Fruit fly (Drosophila melanogaster) whole organism, embryonic: ENCODE data around the gene Mvl.

Experiments used
- ATbp ChIP-seq: fragments of 200-800 bp; sonication (Bioruptor generic); optimal IDR thresholded peaks from 2 replicates; lab custom pipeline; 2017; ENCODE audit warnings: missing biosample characterization, mild to moderate bottlenecking, missing genetic modification characterization, missing genetic modification reagents
- B-H2 ChIP-seq: fragments of 200-800 bp; sonication (Bioruptor generic); optimal IDR thresholded peaks from 2 replicates; lab custom pipeline; 2018; ENCODE audit warnings: missing biosample characterization, mild to moderate bottlenecking, missing genetic modification characterization
- Bgb ChIP-seq: fragments of 200-800 bp; sonication (Bioruptor generic); IDR thresholded peaks from 2 replicates; pipeline ENCODE4 v1.3.6; 2022; ENCODE audit warnings: missing biosample characterization, missing genetic modification characterization; ENCODE audit not compliant: partially characterized antibody
- CG10431 ChIP-seq: fragments of 200-800 bp; sonication (Bioruptor generic); optimal IDR thresholded peaks from 3 replicates; lab custom pipeline; 2018; ENCODE audit warnings: missing biosample characterization, mild to moderate bottlenecking, missing genetic modification characterization
- CG11504 ChIP-seq: fragments of 200-800 bp; sonication (Bioruptor generic); optimal IDR thresholded peaks from 3 replicates; lab custom pipeline; 2019; ENCODE audit warnings: missing biosample characterization, mild to moderate bottlenecking, missing genetic modification characterization, moderate library complexity
- CG1233 ChIP-seq: fragments of 200-800 bp; sonication (Bioruptor generic); optimal IDR thresholded peaks from 4 replicates; lab custom pipeline; 2018; ENCODE audit warnings: missing biosample characterization, mild to moderate bottlenecking, missing genetic modification characterization
- CG13296 ChIP-seq: fragments of 200-800 bp; sonication (Bioruptor generic); optimal IDR thresholded peaks from 3 replicates; lab custom pipeline; 2018; ENCODE audit warnings: missing biosample characterization, mild to moderate bottlenecking, missing genetic modification characterization
- CG15011 ChIP-seq: fragments of 200-800 bp; sonication (Bioruptor generic); optimal IDR thresholded peaks from 3 replicates; lab custom pipeline; 2018; ENCODE audit warnings: missing biosample characterization, mild to moderate bottlenecking, missing genetic modification characterization
- CG3163 ChIP-seq: fragments of 200-800 bp; sonication (Bioruptor generic); optimal IDR thresholded peaks from 3 replicates; lab custom pipeline; 2016; ENCODE audit warnings: missing biosample characterization, missing genetic modification characterization
- CG32767 ChIP-seq: fragments of 200-800 bp; sonication (Bioruptor generic); IDR thresholded peaks from 2 replicates; pipeline ENCODE4 v1.3.6; 2022; ENCODE audit warnings: missing biosample characterization, missing genetic modification characterization
- CG32772 ChIP-seq: fragments of 200-800 bp; sonication (Bioruptor generic); IDR thresholded peaks from 2 replicates; pipeline ENCODE4 v1.3.6; 2022; ENCODE audit warnings: missing biosample characterization, missing genetic modification characterization
- CG34376 ChIP-seq: fragments of 200-800 bp; sonication (Bioruptor generic); optimal IDR thresholded peaks from 2 replicates; lab custom pipeline; 2018; ENCODE audit warnings: missing biosample characterization, mild to moderate bottlenecking, missing genetic modification characterization
- CG4328 ChIP-seq: fragments of 200-800 bp; sonication (Bioruptor generic); optimal IDR thresholded peaks from 3 replicates; lab custom pipeline; 2017; ENCODE audit warnings: missing biosample characterization, missing genetic modification reagents, missing genetic modification characterization
- CG43689 ChIP-seq: fragments of 200-800 bp; sonication (Bioruptor generic); IDR thresholded peaks from 2 replicates; pipeline ENCODE4 v1.3.6; 2022; ENCODE audit warnings: missing biosample characterization, missing genetic modification characterization
- CG4854 ChIP-seq: fragments of 200-800 bp; sonication (Bioruptor generic); optimal IDR thresholded peaks from 2 replicates; lab custom pipeline; 2016; ENCODE audit warnings: missing biosample characterization, missing genetic modification characterization, inconsistent platforms
- CG5245 ChIP-seq: fragments of 200-800 bp; sonication (Bioruptor generic); optimal IDR thresholded peaks from 3 replicates; lab custom pipeline; 2016; ENCODE audit warnings: missing biosample characterization, missing genetic modification characterization
- CG6791 ChIP-seq: fragments of 200-800 bp; sonication (Bioruptor generic); IDR thresholded peaks from 3 replicates; pipeline ENCODE4 v1.3.6; 2022; ENCODE audit warnings: missing biosample characterization, missing genetic modification characterization; ENCODE audit not compliant: partially characterized antibody
- CG9727 ChIP-seq: fragments of 200-800 bp; sonication (Bioruptor generic); optimal IDR thresholded peaks from 3 replicates; lab custom pipeline; 2017; ENCODE audit warnings: missing biosample characterization, mild to moderate bottlenecking, missing genetic modification characterization
- Dek ChIP-seq: fragments of 200-800 bp; sonication (Bioruptor generic); optimal IDR thresholded peaks from 3 replicates; lab custom pipeline; 2019; ENCODE audit warnings: missing biosample characterization, mild to moderate bottlenecking, missing genetic modification characterization, moderate library complexity
- ERR ChIP-seq: fragments of 200-800 bp; sonication (Bioruptor generic); optimal IDR thresholded peaks from 2 replicates; lab custom pipeline; 2016; ENCODE audit warnings: missing biosample characterization, missing genetic modification characterization
- Fer1 ChIP-seq: fragments of 200-800 bp; sonication (Bioruptor generic); optimal IDR thresholded peaks from 2 replicates; lab custom pipeline; 2017; ENCODE audit warnings: missing biosample characterization, mild to moderate bottlenecking, missing genetic modification characterization
- Gsc ChIP-seq: fragments of 200-800 bp; sonication (Bioruptor generic); IDR thresholded peaks from 2 replicates; pipeline ENCODE4 v1.3.6; 2022; ENCODE audit warnings: missing biosample characterization, missing genetic modification characterization
- Hmr ChIP-seq: fragments of 200-800 bp; sonication (Bioruptor generic); optimal IDR thresholded peaks from 3 replicates; lab custom pipeline; 2017; ENCODE audit warnings: mild to moderate bottlenecking, missing biosample characterization, missing genetic modification reagents, missing genetic modification characterization
- Lpt ChIP-seq: fragments of >200 bp; optimal IDR thresholded peaks from 2 replicates; lab custom pipeline; 2018; ENCODE audit warnings: missing biosample characterization, missing genetic modification characterization
- Max ChIP-seq: fragments of 200-800 bp; sonication (Bioruptor generic); optimal IDR thresholded peaks from 2 replicates; lab custom pipeline; 2016; ENCODE audit warnings: missing biosample characterization, mild to moderate bottlenecking, missing genetic modification characterization
- Nf-YA ChIP-seq: fragments of 200-800 bp; sonication (Bioruptor generic); IDR thresholded peaks from 2 replicates; pipeline ENCODE4 v1.3.6; 2022; ENCODE audit warnings: missing biosample characterization, missing genetic modification characterization
- Oli ChIP-seq: fragments of 200-800 bp; sonication (Bioruptor generic); optimal IDR thresholded peaks from 2 replicates; lab custom pipeline; 2018; ENCODE audit warnings: missing biosample characterization, mild to moderate bottlenecking, missing genetic modification characterization, moderate library complexity
- Optix ChIP-seq: fragments of 200-800 bp; sonication (Bioruptor generic); IDR thresholded peaks from 3 replicates; pipeline ENCODE4 v1.3.6; 2022; ENCODE audit warnings: missing biosample characterization, missing genetic modification characterization
- Six4 ChIP-seq: fragments of 200-800 bp; sonication (Bioruptor generic); optimal IDR thresholded peaks from 2 replicates; lab custom pipeline; 2016; ENCODE audit warnings: missing biosample characterization, missing genetic modification characterization
- Ssrp ChIP-seq: fragments of 200-800 bp; sonication (Bioruptor generic); optimal IDR thresholded peaks from 2 replicates; lab custom pipeline; 2018; ENCODE audit warnings: missing biosample characterization, mild to moderate bottlenecking, missing genetic modification characterization, moderate library complexity
- Taf1 ChIP-seq: fragments of 200-800 bp; sonication (Bioruptor generic); IDR thresholded peaks from 2 replicates; pipeline ENCODE4 v1.3.6; 2022; ENCODE audit warnings: missing biosample characterization, missing genetic modification characterization
- ara ChIP-seq: fragments of 200-800 bp; sonication (Bioruptor generic); IDR thresholded peaks from 2 replicates; pipeline ENCODE4 v1.3.6; 2022; ENCODE audit warnings: missing biosample characterization, missing genetic modification characterization
- br ChIP-seq: fragments of >200 bp; optimal IDR thresholded peaks from 2 replicates; lab custom pipeline; 2017
- dmrt99B ChIP-seq: fragments of 200-800 bp; sonication (Bioruptor generic); optimal IDR thresholded peaks from 2 replicates; lab custom pipeline; 2018; ENCODE audit warnings: missing biosample characterization, mild to moderate bottlenecking, missing genetic modification characterization, moderate library complexity
- hb ChIP-seq: fragments of 200-800 bp; sonication (Bioruptor generic); IDR thresholded peaks from 3 replicates; pipeline ENCODE4 v1.3.6; 2022; ENCODE audit warnings: missing biosample characterization, missing genetic modification characterization; ENCODE audit not compliant: partially characterized antibody
- mam ChIP-seq: fragments of 200-800 bp; sonication (Bioruptor generic); optimal IDR thresholded peaks from 3 replicates; lab custom pipeline; 2016; ENCODE audit warnings: missing biosample characterization, missing genetic modification characterization
- p53 ChIP-seq: fragments of 200-800 bp; sonication (Bioruptor generic); optimal IDR thresholded peaks from 2 replicates; lab custom pipeline; 2016; ENCODE audit warnings: missing biosample characterization, missing genetic modification characterization
- peb ChIP-seq: fragments of 200-800 bp; sonication (Bioruptor generic); IDR thresholded peaks from 2 replicates; pipeline ENCODE4 v1.3.6; 2022; ENCODE audit warnings: missing biosample characterization, missing genetic modification characterization
- ro ChIP-seq: fragments of 200-800 bp; sonication (Bioruptor generic); IDR thresholded peaks from 2 replicates; pipeline ENCODE4 v1.3.6; 2022; ENCODE audit warnings: missing biosample characterization, missing genetic modification characterization
- row ChIP-seq: fragments of 200-800 bp; sonication (Bioruptor generic); IDR thresholded peaks from 3 replicates; pipeline ENCODE4 v1.3.6; 2022; ENCODE audit warnings: missing biosample characterization, missing genetic modification characterization
- sc ChIP-seq, 3 experiments: fragments of >200 bp in 2 of 3; fragments of 200-800 bp in 1 of 3; sonication (Bioruptor generic) in 1 of 3; optimal IDR thresholded peaks; 2 replicates in 2 of 3; 3 replicates in 1 of 3; lab custom pipeline; 2017; ENCODE audit warnings: mild to moderate bottlenecking in 1 of 3, missing biosample characterization in 1 of 3, missing genetic modification characterization in 1 of 3, missing genetic modification reagents in 1 of 3
- scrt ChIP-seq: fragments of 200-800 bp; sonication (Bioruptor generic); optimal IDR thresholded peaks from 2 replicates; lab custom pipeline; 2018; ENCODE audit warnings: missing biosample characterization, mild to moderate bottlenecking, missing genetic modification characterization, moderate library complexity
- sd ChIP-seq: fragments of 200-800 bp; sonication (Bioruptor generic); optimal IDR thresholded peaks from 3 replicates; lab custom pipeline; 2018; ENCODE audit warnings: missing biosample characterization, mild to moderate bottlenecking, missing genetic modification characterization, moderate library complexity
- ssp ChIP-seq: fragments of 200-800 bp; sonication (Bioruptor generic); IDR thresholded peaks from 2 replicates; pipeline ENCODE4 v1.3.6; 2022; ENCODE audit warnings: missing biosample characterization, missing genetic modification characterization
- tio ChIP-seq: fragments of 200-800 bp; sonication (Bioruptor generic); optimal IDR thresholded peaks from 2 replicates; lab custom pipeline; 2017; ENCODE audit warnings: missing biosample characterization, missing genetic modification characterization, inconsistent platforms
- tll ChIP-seq, 2 experiments: fragments of 200-800 bp in 1 of 2; fragments of >200 bp in 1 of 2; sonication (Bioruptor generic) in 1 of 2; optimal IDR thresholded peaks; 2 replicates each; lab custom pipeline; 2017 to 2019; ENCODE audit warnings: missing biosample characterization in 2 of 2, missing genetic modification characterization in 2 of 2, mild to moderate bottlenecking in 1 of 2, moderate library complexity in 1 of 2
- unpg ChIP-seq: fragments of 200-800 bp; sonication (Bioruptor generic); optimal IDR thresholded peaks from 3 replicates; lab custom pipeline; 2018; ENCODE audit warnings: missing biosample characterization, mild to moderate bottlenecking, missing genetic modification characterization, moderate library complexity
- wdn ChIP-seq: fragments of 200-800 bp; sonication (Bioruptor generic); IDR thresholded peaks from 2 replicates; pipeline ENCODE4 v1.3.6; 2022; ENCODE audit warnings: missing biosample characterization, missing genetic modification characterization
- zen ChIP-seq: fragments of 200-800 bp; sonication (Bioruptor generic); optimal IDR thresholded peaks from 3 replicates; lab custom pipeline; 2018; ENCODE audit warnings: missing biosample characterization, mild to moderate bottlenecking, missing genetic modification characterization, moderate library complexity

The Mvl gene

dm6 chr3R:21101453-21102214 is 41.0 kb upstream of the Mvl start, which contains the start of the genes CG7044 and Tbc1d22 (continued):
- TF ChIP-seq CG9727 (GFP tag; lab: Kevin White, UChicago), result peak; percentile 64
- TF ChIP-seq CG10431 (GFP tag; lab: Kevin White, UChicago), result no peak
- TF ChIP-seq tll (GFP tag; optimal IDR thresholded peaks at IDR 0.05; lab: Kevin White, UChicago), result peak in 1 of 2 experiments; percentile 79
- no peak for TF ChIP-seq Gsc (GFP tag; lab: Robert Waterston, UW)
- TF ChIP-seq Dek, result peak; percentile 60
- peak; percentile 91 for TF ChIP-seq row
- TF ChIP-seq sd (tag; lab: Kevin White, UChicago), result no peak
- no peak for TF ChIP-seq Fer1 (GFP tag; lab: Kevin White, UChicago)
- peak; percentile 6 for TF ChIP-seq Six4 (GFP tag; lab: Kevin White, UChicago)
- TF ChIP-seq mam (GFP tag; lab: Kevin White, UChicago), result peak; percentile 48
- no peak for TF ChIP-seq Optix (GFP tag; lab: Robert Waterston, UW)
- TF ChIP-seq peb (GFP tag; lab: Robert Waterston, UW), result no peak
- peak; percentile 27 for TF ChIP-seq Max
- TF ChIP-seq ssp (GFP tag; lab: Robert Waterston, UW), result 0 out of 2 replicates have a peak, but pooled peaks have one; percentile 16
- no peak for TF ChIP-seq CG13296 (GFP tag; lab: Kevin White, UChicago)
- TF ChIP-seq CG1233 (GFP tag; lab: Kevin White, UChicago), result no peak
- TF ChIP-seq CG15011, result no peak
- TF ChIP-seq CG3163 (GFP tag; lab: Kevin White, UChicago), result no peak
- no peak for TF ChIP-seq hb
- TF ChIP-seq Oli, result peak; percentile 51
- TF ChIP-seq p53 (GFP tag; lab: Kevin White, UChicago), result no peak
- TF ChIP-seq Lpt (GFP tag; lab: Kevin White, UChicago), result no peak
- no peak for TF ChIP-seq wdn (GFP tag; lab: Robert Waterston, UW)
- TF ChIP-seq B-H2 (GFP tag; lab: Kevin White, UChicago), result no peak
- TF ChIP-seq Nf-YA (GFP tag; lab: Robert Waterston, UW), result no peak
- no peak; the same call in 1 of the 2 replicates for TF ChIP-seq CG32772 (GFP tag; lab: Robert Waterston, UW)
- TF ChIP-seq ERR, result no peak
- TF ChIP-seq scrt, result no peak
- TF ChIP-seq CG11504 (tag; lab: Kevin White, UChicago), result no peak
- peak; percentile 27; the same call in 1 of the 2 replicates for TF ChIP-seq Bgb (GFP tag; lab: Robert Waterston, UW)
- no peak for TF ChIP-seq CG32767 (GFP tag; lab: Robert Waterston, UW)
- TF ChIP-seq br (lab: Kevin White, UChicago), result no peak
- TF ChIP-seq ro, result no peak
- no peak for TF ChIP-seq tio (GFP tag; lab: Kevin White, UChicago)
- TF ChIP-seq CG4854, result no peak
- no peak for TF ChIP-seq ATbp (GFP tag; lab: Kevin White, UChicago)
- TF ChIP-seq CG6791 (GFP tag; lab: Robert Waterston, UW), result 0 out of 3 replicates have a peak, but pooled peaks have one; percentile 10
- no peak for TF ChIP-seq unpg
- TF ChIP-seq CG5245, result no peak
- no peak for TF ChIP-seq ara (GFP tag; lab: Robert Waterston, UW)
- no peak for TF ChIP-seq CG34376
- peak; percentile 54 for TF ChIP-seq Ssrp (tag; lab: Kevin White, UChicago)
- TF ChIP-seq dmrt99B (tag; lab: Kevin White, UChicago), result no peak
- no peak for TF ChIP-seq CG4328 (GFP tag; lab: Kevin White, UChicago)
- peak; percentile 24 for TF ChIP-seq zen (tag; lab: Kevin White, UChicago)
- TF ChIP-seq Hmr (GFP tag; lab: Kevin White, UChicago), result no peak
- no peak for TF ChIP-seq CG43689 (GFP tag; lab: Robert Waterston, UW)
- TF ChIP-seq sc (optimal IDR thresholded peaks at IDR 0.05; lab: Kevin White, UChicago), result no peak
- TF ChIP-seq sc (GFP tag; optimal IDR thresholded peaks at IDR 0.05; lab: Kevin White, UChicago), result no peak
- no peak for TF ChIP-seq Taf1 (GFP tag; lab: Robert Waterston, UW)
